Worm (Caenorhabditis elegans) whole organism, late embryonic: ENCODE data around the gene C05B5.2.

Source experiments
- K02D7.2 ChIP-seq: sonication (generic microtip); optimal IDR thresholded peaks from 2 replicates; lab custom pipeline; 2017; ENCODE audit warnings: mild to moderate bottlenecking, missing genetic modification characterization, missing compliant biosample characterization
- K09A11.1 ChIP-seq: sonication (generic microtip); optimal IDR thresholded peaks from 2 replicates; lab custom pipeline; 2017; ENCODE audit warnings: antibody characterized with exemption, mild to moderate bottlenecking, missing genetic modification characterization, missing compliant biosample characterization; ENCODE audit not compliant: insufficient read depth
- T23F11.4 ChIP-seq: fragments of 200-800 bp; sonication (Bioruptor generic); optimal IDR thresholded peaks from 2 replicates; lab custom pipeline; 2018; ENCODE audit warnings: mild to moderate bottlenecking, missing genetic modification characterization, missing compliant biosample characterization
- ahr-1 ChIP-seq: sonication (generic microtip); optimal IDR thresholded peaks from 2 replicates; lab custom pipeline; 2016; ENCODE audit warnings: missing genetic modification characterization, missing compliant biosample characterization
- ceh-18 ChIP-seq: sonication (generic microtip); optimal IDR thresholded peaks from 2 replicates; lab custom pipeline; 2016; ENCODE audit warnings: missing genetic modification characterization, missing compliant biosample characterization
- ceh-19 ChIP-seq: fragments of 200-800 bp; sonication (Bioruptor generic); optimal IDR thresholded peaks from 2 replicates; lab custom pipeline; 2018; ENCODE audit warnings: mild to moderate bottlenecking, missing genetic modification characterization, missing compliant biosample characterization
- ceh-2 ChIP-seq: sonication (generic microtip); optimal IDR thresholded peaks from 2 replicates; lab custom pipeline; 2016; ENCODE audit warnings: missing genotype, missing genetic modification characterization, missing compliant biosample characterization
- ceh-24 ChIP-seq: sonication (generic microtip); optimal IDR thresholded peaks from 2 replicates; lab custom pipeline; 2016; ENCODE audit warnings: mild to moderate bottlenecking, missing genetic modification characterization, missing compliant biosample characterization
- ceh-31 ChIP-seq: sonication (generic microtip); optimal IDR thresholded peaks from 2 replicates; lab custom pipeline; 2016; ENCODE audit warnings: missing genetic modification characterization, missing compliant biosample characterization
- ceh-34 ChIP-seq: sonication (generic microtip); optimal IDR thresholded peaks from 2 replicates; lab custom pipeline; 2016; ENCODE audit warnings: mild to moderate bottlenecking, missing genetic modification characterization, missing compliant biosample characterization
- ceh-48 ChIP-seq: sonication (generic microtip); optimal IDR thresholded peaks from 2 replicates; lab custom pipeline; 2016; ENCODE audit warnings: missing genetic modification characterization, inconsistent platforms, missing compliant biosample characterization
- che-1 ChIP-seq: sonication (generic microtip); optimal IDR thresholded peaks from 2 replicates; lab custom pipeline; 2016; ENCODE audit warnings: mild to moderate bottlenecking, missing genetic modification characterization, missing compliant biosample characterization
- dmd-4 ChIP-seq: sonication (generic microtip); optimal IDR thresholded peaks from 2 replicates; lab custom pipeline; 2016; ENCODE audit warnings: borderline replicate concordance, missing genetic modification characterization, missing compliant biosample characterization
- dve-1 ChIP-seq: sonication (generic microtip); optimal IDR thresholded peaks from 2 replicates; lab custom pipeline; 2017; ENCODE audit warnings: antibody characterized with exemption, mild to moderate bottlenecking, missing genetic modification characterization, missing compliant biosample characterization
- elt-2 ChIP-seq: sonication (generic microtip); optimal IDR thresholded peaks from 2 replicates; lab custom pipeline; 2016; ENCODE audit warnings: missing genetic modification reagents, missing genetic modification characterization, missing compliant biosample characterization
- fkh-6 ChIP-seq: sonication (generic microtip); optimal IDR thresholded peaks from 2 replicates; lab custom pipeline; 2016; ENCODE audit warnings: missing genetic modification characterization, missing compliant biosample characterization
- hlh-30 ChIP-seq: sonication (generic microtip); optimal IDR thresholded peaks from 2 replicates; lab custom pipeline; 2017; ENCODE audit warnings: antibody characterized with exemption, missing genetic modification characterization, missing compliant biosample characterization; ENCODE audit not compliant: insufficient read depth
- hlh-6 ChIP-seq: sonication (generic microtip); optimal IDR thresholded peaks from 2 replicates; lab custom pipeline; 2016; ENCODE audit warnings: missing genotype, missing genetic modification characterization, missing compliant biosample characterization
- madf-2 ChIP-seq: sonication (generic microtip); optimal IDR thresholded peaks from 2 replicates; lab custom pipeline; 2017; ENCODE audit warnings: missing genetic modification characterization, missing compliant biosample characterization
- nfya-1 ChIP-seq: sonication (generic microtip); optimal IDR thresholded peaks from 2 replicates; lab custom pipeline; 2017; ENCODE audit warnings: missing genetic modification characterization, mild to moderate bottlenecking, missing compliant biosample characterization, antibody characterized with exemption, moderate library complexity
- nhr-11 ChIP-seq: fragments of 150-350 bp; optimal IDR thresholded peaks from 2 replicates; lab custom pipeline; 2014; ENCODE audit warnings: missing biosample characterization, missing genetic modification characterization
- npax-4 ChIP-seq: sonication (generic microtip); optimal IDR thresholded peaks from 2 replicates; lab custom pipeline; 2016; ENCODE audit warnings: missing genetic modification characterization, missing compliant biosample characterization
- pat-9 ChIP-seq: fragments of 200-800 bp; sonication (Bioruptor generic); optimal IDR thresholded peaks from 2 replicates; lab custom pipeline; 2018; ENCODE audit warnings: mild to moderate bottlenecking, missing genetic modification characterization, moderate library complexity, missing compliant biosample characterization
- pax-1 ChIP-seq: fragments of 150-350 bp; optimal IDR thresholded peaks from 2 replicates; lab custom pipeline; 2014; ENCODE audit warnings: missing biosample characterization, missing genetic modification characterization
- pha-2 ChIP-seq: sonication (generic microtip); optimal IDR thresholded peaks from 2 replicates; lab custom pipeline; 2017; ENCODE audit warnings: mild to moderate bottlenecking, missing genetic modification characterization, missing compliant biosample characterization
- pqm-1 ChIP-seq: sonication (generic microtip); optimal IDR thresholded peaks from 2 replicates; lab custom pipeline; 2016; ENCODE audit warnings: missing genetic modification characterization, missing compliant biosample characterization
- pros-1 ChIP-seq: fragments of 150-350 bp; optimal IDR thresholded peaks from 2 replicates; lab custom pipeline; 2014; ENCODE audit warnings: missing biosample characterization, missing genetic modification reagents, missing genetic modification characterization
- ref-2 ChIP-seq: sonication (generic microtip); optimal IDR thresholded peaks from 2 replicates; lab custom pipeline; 2016; ENCODE audit warnings: missing genetic modification characterization, missing compliant biosample characterization
- rnt-1 ChIP-seq: sonication (generic microtip); optimal IDR thresholded peaks from 2 replicates; lab custom pipeline; 2016; ENCODE audit warnings: missing genetic modification characterization, missing compliant biosample characterization
- sdc-2 ChIP-seq: sonication (generic microtip); optimal IDR thresholded peaks from 2 replicates; lab custom pipeline; 2016; ENCODE audit warnings: missing genotype, missing genetic modification characterization, missing compliant biosample characterization
- sox-2 ChIP-seq: fragments of 200-800 bp; sonication (Bioruptor generic); IDR thresholded peaks from 2 replicates; pipeline ENCODE4 v1.3.6; 2022; ENCODE audit warnings: missing genetic modification reagents, missing genetic modification characterization, missing compliant biosample characterization
- syd-9 ChIP-seq: sonication (generic microtip); optimal IDR thresholded peaks from 2 replicates; lab custom pipeline; 2016; ENCODE audit warnings: mild to moderate bottlenecking, missing genetic modification characterization, moderate library complexity, missing compliant biosample characterization
- unc-3 ChIP-seq, 2 experiments: fragments of 200-800 bp in 1 of 2; sonication (Bioruptor generic) in 1 of 2; sonication (generic microtip) in 1 of 2; conservative IDR thresholded peaks in 1 of 2; optimal IDR thresholded peaks in 1 of 2; 2 replicates each; pipeline versions ENCODE4 v1.3.6 to Lab custom; 2016 to 2022; ENCODE audit warnings: missing compliant biosample characterization in 2 of 2, missing genetic modification characterization in 2 of 2, missing genetic modification reagents in 1 of 2
- unc-86 ChIP-seq: sonication (generic microtip); optimal IDR thresholded peaks from 2 replicates; lab custom pipeline; 2016; ENCODE audit warnings: missing genetic modification characterization, missing compliant biosample characterization
- zip-5 ChIP-seq: sonication (generic microtip); optimal IDR thresholded peaks from 2 replicates; lab custom pipeline; 2016; ENCODE audit warnings: missing genetic modification characterization, missing compliant biosample characterization

C05B5.2 gene

DNA sequence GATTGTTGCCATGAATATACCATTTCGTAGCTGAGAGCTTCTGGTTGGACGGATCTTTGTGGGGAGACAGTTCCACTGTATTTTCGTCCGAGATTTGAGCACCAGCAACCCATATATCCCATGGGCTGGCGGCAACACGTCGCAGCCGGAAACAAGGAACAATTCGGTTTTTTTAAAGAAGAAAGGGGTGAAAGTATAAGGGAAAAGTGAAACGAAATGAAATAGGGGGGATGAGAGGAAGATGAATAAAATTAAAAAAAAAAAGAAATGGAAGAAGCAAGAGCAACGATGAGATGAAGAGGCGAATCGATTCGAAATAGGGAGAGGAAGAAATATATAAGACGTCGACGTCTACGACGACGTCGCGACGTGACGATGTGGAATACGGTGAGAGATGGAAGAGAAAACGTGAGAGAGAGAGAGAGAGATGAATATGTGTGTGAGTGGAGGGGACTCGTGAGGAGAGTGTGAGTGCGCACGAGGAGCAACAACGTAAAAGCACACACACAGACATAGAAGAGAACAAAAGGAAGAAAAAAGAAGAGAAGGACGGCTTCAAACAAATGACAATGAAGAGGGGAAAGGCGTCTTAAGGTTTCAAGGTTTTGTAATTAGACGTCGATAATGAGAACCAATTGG is 16.2 kb upstream of the C05B5.2 start, which contains the start of gene rgs-1 (continued):
- TF ChIP-seq dve-1, result no peak
- TF ChIP-seq ref-2 (tag; lab: Kevin White, UChicago), result no peak
- TF ChIP-seq ceh-18 (tag; lab: Kevin White, UChicago), result peak; percentile 34
- no peak for TF ChIP-seq K09A11.1 (tag; lab: Kevin White, UChicago)
- TF ChIP-seq npax-4 (tag; lab: Kevin White, UChicago), result no peak
- TF ChIP-seq unc-86, result no peak
- TF ChIP-seq pha-2 (tag; lab: Kevin White, UChicago), result no peak
- no peak for TF ChIP-seq ahr-1
- TF ChIP-seq dmd-4 (tag; lab: Kevin White, UChicago), result no peak
- no peak for TF ChIP-seq pax-1 (tag; lab: Kevin White, UChicago)
- peak; percentile 25 for TF ChIP-seq ceh-34 (tag; lab: Kevin White, UChicago)
- no peak for TF ChIP-seq T23F11.4
- peak; percentile 12; the same call in 1 of the 2 replicates for TF ChIP-seq sox-2 (GFP tag; lab: Robert Waterston, UW)
- no peak for TF ChIP-seq pros-1
- TF ChIP-seq ceh-19, result no peak
- no peak for TF ChIP-seq unc-3 (GFP tag; conservative IDR thresholded peaks at IDR 0.05; lab: Robert Waterston, UW)
- no peak for TF ChIP-seq unc-3 (tag; optimal IDR thresholded peaks at IDR 0.05; lab: Kevin White, UChicago)
- TF ChIP-seq pqm-1 (tag; lab: Kevin White, UChicago), result no peak
- no peak for TF ChIP-seq che-1
- TF ChIP-seq ceh-2 (tag; lab: Kevin White, UChicago), result peak; percentile 3
- TF ChIP-seq, all 69 proteins: peak for 16

ce11 chrIII:10012136-10012535 is 11.8 kb upstream of the C05B5.2 start, which contains the start of gene C05B5.16:
Gene C05B5.16 (plus strand): TSS chrIII:10012436.
- TF ChIP-seq pat-9 (no peak), fkh-6 (tag; lab: Kevin White, UChicago) (no peak), rnt-1 (no peak), sdc-2 (tag; lab: Kevin White, UChicago) (no peak), zip-5 (tag; lab: Kevin White, UChicago) (no peak), sox-2 (GFP tag; lab: Robert Waterston, UW) (no peak), unc-86 (no peak), ceh-18 (tag; lab: Kevin White, UChicago) (no peak), madf-2 (tag; lab: Kevin White, UChicago) (no peak), nhr-11 (tag; lab: Kevin White, UChicago) (no peak), hlh-6 (no peak), hlh-30 (no peak), npax-4 (tag; lab: Kevin White, UChicago) (no peak)

DNA sequence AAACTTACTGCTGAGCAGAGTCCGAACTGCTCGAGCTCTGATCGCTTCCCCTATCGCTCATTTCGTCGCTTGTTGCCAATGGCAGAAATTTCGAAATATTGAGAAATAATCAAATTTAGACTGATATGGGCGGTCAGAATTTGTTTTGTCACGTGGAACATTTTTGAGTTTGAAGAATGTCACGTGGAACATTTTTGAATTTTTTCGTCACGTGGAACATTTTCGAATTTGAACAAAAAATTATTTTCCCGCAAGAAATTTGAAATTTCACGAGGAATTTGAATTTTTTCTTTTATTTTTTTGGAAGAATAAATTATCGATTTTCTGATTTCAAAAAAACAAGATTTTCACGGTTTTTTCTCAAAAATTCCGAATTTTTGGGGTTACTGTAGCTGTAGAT is 9.8 kb upstream of the C05B5.2 start, which contains the start of gene fbxa-155:
TSS of gene fbxa-155 (minus strand) at position 101 of the 400 bp plus-strand sequence.
- no peak for TF ChIP-seq syd-9 (tag; lab: Kevin White, UChicago)
- TF ChIP-seq madf-2 (tag; lab: Kevin White, UChicago), result no peak
- TF ChIP-seq ceh-31 (tag; lab: Kevin White, UChicago), result no peak
- TF ChIP-seq dmd-4 (tag; lab: Kevin White, UChicago), result no peak
- no peak for TF ChIP-seq nfya-1 (tag; lab: Kevin White, UChicago)
- no peak for TF ChIP-seq ceh-18 (tag; lab: Kevin White, UChicago)
- no peak for TF ChIP-seq elt-2 (tag; lab: Kevin White, UChicago)
- TF ChIP-seq ceh-24 (tag; lab: Kevin White, UChicago), result no peak
- TF ChIP-seq ceh-48, result no peak
- no peak for TF ChIP-seq K02D7.2 (tag; lab: Kevin White, UChicago)
- TF ChIP-seq, all 69 proteins: peak for 0
